Worm (Caenorhabditis elegans) whole organism, young adult: Measurements from ENCODE around the gene rga-5.
A peak's percentile ranks its signal among the peaks of the same experiment; 100 is the strongest.

Source experiments
- C06A6.2 ChIP-seq: fragments of 200-800 bp; sonication (Bioruptor generic); conservative IDR thresholded peaks from 2 replicates; pipeline ENCODE4 v1.3.6; 2022; ENCODE audit warnings: missing genetic modification characterization, missing compliant biosample characterization
- D2030.7 ChIP-seq: fragments of 200-800 bp; sonication (Bioruptor generic); IDR thresholded peaks from 2 replicates; pipeline ENCODE4 v1.3.6; 2022; ENCODE audit warnings: missing genetic modification reagents, missing genetic modification characterization, missing compliant biosample characterization
- F22D6.2 ChIP-seq: sonication (generic microtip); optimal IDR thresholded peaks from 2 replicates; lab custom pipeline; 2016; ENCODE audit warnings: mild to moderate bottlenecking, missing genetic modification characterization, missing compliant biosample characterization
- F39B2.1 ChIP-seq: fragments of 200-800 bp; sonication (Bioruptor generic); IDR thresholded peaks from 2 replicates; pipeline ENCODE4 v1.3.6; 2022; ENCODE audit warnings: missing genetic modification reagents, missing genetic modification characterization, missing compliant biosample characterization
- F49E8.2 ChIP-seq: sonication (generic microtip); optimal IDR thresholded peaks from 3 replicates; lab custom pipeline; 2017; ENCODE audit warnings: missing genetic modification characterization, mild to moderate bottlenecking, missing compliant biosample characterization, antibody characterized with exemption, moderate library complexity; ENCODE audit not compliant: insufficient read depth
- F57C9.4 ChIP-seq: sonication (generic microtip); optimal IDR thresholded peaks from 2 replicates; lab custom pipeline; 2017; ENCODE audit warnings: mild to moderate bottlenecking, missing genetic modification characterization, missing compliant biosample characterization
- K11D2.4 ChIP-seq: fragments of 200-800 bp; sonication (Bioruptor generic); IDR thresholded peaks from 2 replicates; pipeline ENCODE4 v1.3.6; 2022; ENCODE audit warnings: missing genetic modification reagents, missing genetic modification characterization, missing compliant biosample characterization
- K12H6.12 ChIP-seq: fragments of 200-800 bp; sonication (Bioruptor generic); optimal IDR thresholded peaks from 2 replicates; lab custom pipeline; 2018; ENCODE audit warnings: mild to moderate bottlenecking, missing genetic modification characterization, missing compliant biosample characterization
- T07F8.4 ChIP-seq: sonication (generic microtip); optimal IDR thresholded peaks from 2 replicates; lab custom pipeline; 2016; ENCODE audit warnings: mild to moderate bottlenecking, missing genetic modification characterization, moderate library complexity, missing compliant biosample characterization
- Y95B8A.8 ChIP-seq: fragments of 200-800 bp; sonication (Bioruptor generic); IDR thresholded peaks from 2 replicates; pipeline ENCODE4 v1.3.6; 2022; ENCODE audit warnings: missing genetic modification reagents, missing genetic modification characterization, missing compliant biosample characterization
- aptf-3 ChIP-seq: fragments of 200-800 bp; sonication (Bioruptor generic); IDR thresholded peaks from 2 replicates; pipeline ENCODE4 v1.3.6; 2022; ENCODE audit warnings: missing genetic modification characterization, missing compliant biosample characterization
- attf-5 ChIP-seq: fragments of 200-800 bp; sonication (Bioruptor generic); optimal IDR thresholded peaks from 2 replicates; lab custom pipeline; 2018; ENCODE audit warnings: mild to moderate bottlenecking, missing genetic modification characterization, missing compliant biosample characterization
- bed-1 ChIP-seq: fragments of 200-800 bp; sonication (Bioruptor generic); IDR thresholded peaks from 2 replicates; pipeline ENCODE4 v1.3.6; 2022; ENCODE audit warnings: missing genetic modification reagents, missing genetic modification characterization, missing compliant biosample characterization
- ccch-3 ChIP-seq: fragments of 200-800 bp; sonication (Bioruptor generic); optimal IDR thresholded peaks from 2 replicates; lab custom pipeline; 2018; ENCODE audit warnings: mild to moderate bottlenecking, missing genetic modification characterization, missing compliant biosample characterization
- cebp-1 ChIP-seq, 2 experiments: fragments of 200-800 bp in 1 of 2; sonication (Bioruptor generic) in 1 of 2; sonication (generic microtip) in 1 of 2; IDR thresholded peaks in 1 of 2; optimal IDR thresholded peaks in 1 of 2; 2 replicates each; pipeline versions ENCODE4 v1.3.6 to Lab custom; 2017 to 2022; ENCODE audit warnings: missing compliant biosample characterization in 2 of 2, missing genetic modification characterization in 2 of 2, mild to moderate bottlenecking in 1 of 2, missing genetic modification reagents in 1 of 2, moderate library complexity in 1 of 2
- ceh-58 ChIP-seq: fragments of 200-800 bp; sonication (Bioruptor generic); IDR thresholded peaks from 2 replicates; pipeline ENCODE4 v1.3.6; 2022; ENCODE audit warnings: missing genetic modification characterization, missing compliant biosample characterization
- ceh-79 ChIP-seq: sonication (generic microtip); optimal IDR thresholded peaks from 2 replicates; lab custom pipeline; 2017; ENCODE audit warnings: mild to moderate bottlenecking, missing genetic modification characterization, missing compliant biosample characterization
- die-1 ChIP-seq: sonication (generic microtip); optimal IDR thresholded peaks from 2 replicates; lab custom pipeline; 2016; ENCODE audit warnings: missing genotype, mild to moderate bottlenecking, missing genetic modification characterization, missing compliant biosample characterization
- him-1 ChIP-seq: sonication (generic microtip); optimal IDR thresholded peaks from 2 replicates; lab custom pipeline; 2016; ENCODE audit warnings: missing genotype, missing genetic modification reagents, missing genetic modification characterization, missing compliant biosample characterization
- hmg-1.2 ChIP-seq: fragments of 200-800 bp; sonication (Bioruptor generic); IDR thresholded peaks from 2 replicates; pipeline ENCODE4 v1.3.6; 2022; ENCODE audit warnings: missing genetic modification reagents, missing genetic modification characterization, missing compliant biosample characterization
- hrde-1 ChIP-seq: sonication (generic microtip); optimal IDR thresholded peaks from 2 replicates; lab custom pipeline; 2016; ENCODE audit warnings: missing genetic modification characterization, mild to moderate bottlenecking, missing compliant biosample characterization, moderate library complexity, missing genotype, missing genetic modification reagents, borderline replicate concordance
- lir-1 ChIP-seq: fragments of 200-800 bp; sonication (Bioruptor generic); conservative IDR thresholded peaks from 2 replicates; pipeline ENCODE4 v1.3.6; 2022; ENCODE audit warnings: missing genetic modification reagents, missing genetic modification characterization, missing compliant biosample characterization
- lsy-27 ChIP-seq: sonication (generic microtip); optimal IDR thresholded peaks from 2 replicates; lab custom pipeline; 2017; ENCODE audit warnings: missing genetic modification characterization, mild to moderate bottlenecking, missing compliant biosample characterization, antibody characterized with exemption, missing genotype, borderline replicate concordance; ENCODE audit not compliant: insufficient read depth
- madf-10 ChIP-seq: sonication (generic microtip); optimal IDR thresholded peaks from 2 replicates; lab custom pipeline; 2016; ENCODE audit warnings: mild to moderate bottlenecking, missing genetic modification characterization, missing compliant biosample characterization
- nfya-1 ChIP-seq: sonication (generic microtip); optimal IDR thresholded peaks from 2 replicates; lab custom pipeline; 2017; ENCODE audit warnings: antibody characterized with exemption, missing compliant biosample characterization, missing genetic modification characterization, borderline replicate concordance; ENCODE audit not compliant: insufficient read depth
- nfyb-1 ChIP-seq: fragments of 200-800 bp; sonication (Bioruptor generic); IDR thresholded peaks from 2 replicates; pipeline ENCODE4 v1.3.6; 2022; ENCODE audit warnings: missing genetic modification reagents, missing genetic modification characterization, missing compliant biosample characterization
- rcor-1 ChIP-seq: fragments of 200-800 bp; sonication (Bioruptor generic); IDR thresholded peaks from 2 replicates; pipeline ENCODE4 v1.3.6; 2022; ENCODE audit warnings: missing genetic modification reagents, missing genetic modification characterization, missing compliant biosample characterization
- snpc-1.3 ChIP-seq: sonication (generic microtip); optimal IDR thresholded peaks from 2 replicates; lab custom pipeline; 2017; ENCODE audit warnings: missing genetic modification characterization, mild to moderate bottlenecking, missing compliant biosample characterization, antibody characterized with exemption, moderate library complexity, missing genotype, missing genetic modification reagents; ENCODE audit not compliant: insufficient read depth
- somi-1 ChIP-seq: fragments of 200-800 bp; sonication (Bioruptor generic); optimal IDR thresholded peaks from 2 replicates; lab custom pipeline; 2018; ENCODE audit warnings: mild to moderate bottlenecking, missing genetic modification characterization, missing compliant biosample characterization
- tbx-9 ChIP-seq: sonication (generic microtip); optimal IDR thresholded peaks from 2 replicates; lab custom pipeline; 2016; ENCODE audit warnings: borderline replicate concordance, missing genetic modification characterization, inconsistent platforms, missing compliant biosample characterization
- unc-130 ChIP-seq: sonication (generic microtip); optimal IDR thresholded peaks from 2 replicates; lab custom pipeline; 2016; ENCODE audit warnings: missing genetic modification reagents, missing genetic modification characterization, missing compliant biosample characterization
- zim-3 ChIP-seq: sonication (generic microtip); optimal IDR thresholded peaks from 2 replicates; lab custom pipeline; 2017; ENCODE audit warnings: mild to moderate bottlenecking, missing genetic modification characterization, moderate library complexity, missing compliant biosample characterization
- ztf-18 ChIP-seq: sonication (generic microtip); optimal IDR thresholded peaks from 2 replicates; lab custom pipeline; 2016; ENCODE audit warnings: missing genotype, mild to moderate bottlenecking, missing genetic modification characterization, missing compliant biosample characterization
- ztf-28 ChIP-seq: fragments of 200-800 bp; sonication (Bioruptor generic); IDR thresholded peaks from 2 replicates; pipeline ENCODE4 v1.3.6; 2022; ENCODE audit warnings: missing genetic modification reagents, missing genetic modification characterization, missing compliant biosample characterization

The rga-5 gene

ce11 chrIV:13876565-13877153, 49.0 kb downstream of the rga-5 start, which contains the start of gene prdh-1:
Gene prdh-1 (minus strand): TSS chrIV:13876615.
- TF ChIP-seq madf-10 (no peak), snpc-1.3 (no peak), unc-130 (no peak), F22D6.2 (tag; lab: Kevin White, UChicago) (no peak), aptf-3 (GFP tag; lab: Robert Waterston, UW) (no peak), F39B2.1 (GFP tag; lab: Robert Waterston, UW) (no peak), cebp-1 (GFP tag; IDR thresholded peaks at IDR 0.05; lab: Robert Waterston, UW) (no peak), cebp-1 (tag; optimal IDR thresholded peaks at IDR 0.05; lab: Kevin White, UChicago) (no peak), ztf-18 (tag; lab: Kevin White, UChicago) (no peak), hmg-1.2 (GFP tag; lab: Robert Waterston, UW) (no peak), ztf-28 (GFP tag; lab: Robert Waterston, UW) (no peak), nfyb-1 (GFP tag; lab: Robert Waterston, UW) (no peak)

ce11 chrIV:13877707-13878106, 50.0 kb downstream of the rga-5 start:
- TF ChIP-seq F57C9.4 (tag; lab: Kevin White, UChicago) (no peak), tbx-9 (tag; lab: Kevin White, UChicago) (no peak), K12H6.12 (peak; percentile 2), him-1 (tag; lab: Kevin White, UChicago) (no peak), ceh-79 (tag; lab: Kevin White, UChicago) (no peak), cebp-1 (GFP tag; IDR thresholded peaks at IDR 0.05; lab: Robert Waterston, UW) (no peak), cebp-1 (tag; optimal IDR thresholded peaks at IDR 0.05; lab: Kevin White, UChicago) (peak; percentile 44), hrde-1 (tag; lab: Kevin White, UChicago) (no peak), attf-5 (GFP tag; lab: Kevin White, UChicago) (peak; percentile 21), Y95B8A.8 (GFP tag; lab: Robert Waterston, UW) (no peak), K11D2.4 (no peak), lir-1 (no peak), zim-3 (tag; lab: Kevin White, UChicago) (no peak), D2030.7 (GFP tag; lab: Robert Waterston, UW) (no peak), madf-10 (peak; percentile 95), ztf-28 (GFP tag; lab: Robert Waterston, UW) (no peak)

- TF ChIP-seq nfya-1 (tag; lab: Kevin White, UChicago) (no peak), ceh-79 (tag; lab: Kevin White, UChicago) (no peak), rcor-1 (GFP tag; lab: Robert Waterston, UW) (no peak), C06A6.2 (GFP tag; lab: Robert Waterston, UW) (no peak), ceh-58 (GFP tag; lab: Robert Waterston, UW) (no peak), T07F8.4 (no peak), bed-1 (no peak), tbx-9 (tag; lab: Kevin White, UChicago) (no peak), somi-1 (GFP tag; lab: Kevin White, UChicago) (no peak), ccch-3 (no peak), die-1 (no peak), F49E8.2 (tag; lab: Kevin White, UChicago) (no peak), lsy-27 (tag; lab: Kevin White, UChicago) (no peak)
These were observed 50.4 kb downstream of the rga-5 start for ce11 chrIV:13878123-13878522.
